Worm (Caenorhabditis elegans) whole organism, L1 larva: ENCODE data around the gene T05G5.5.

Experiments used
- C04F5.9 ChIP-seq: sonication (generic microtip); optimal IDR thresholded peaks from 2 replicates; lab custom pipeline; 2016; ENCODE audit warnings: missing genetic modification characterization, missing compliant biosample characterization
- C16A3.4 ChIP-seq: fragments of 150-350 bp; optimal IDR thresholded peaks from 2 replicates; lab custom pipeline; 2014; ENCODE audit warnings: missing biosample characterization, missing genetic modification characterization
- C34B4.2 ChIP-seq: sonication (generic microtip); optimal IDR thresholded peaks from 2 replicates; lab custom pipeline; 2017; ENCODE audit warnings: mild to moderate bottlenecking, missing genetic modification characterization, missing compliant biosample characterization
- F16B12.6 ChIP-seq: fragments of 150-350 bp; optimal IDR thresholded peaks from 2 replicates; lab custom pipeline; 2014; ENCODE audit warnings: missing biosample characterization, missing genetic modification characterization
- alr-1 ChIP-seq: fragments of 200-800 bp; sonication (Bioruptor generic); optimal IDR thresholded peaks from 2 replicates; lab custom pipeline; 2018; ENCODE audit warnings: borderline replicate concordance, mild to moderate bottlenecking, missing genetic modification characterization, missing compliant biosample characterization
- aly-2 ChIP-seq: fragments of 150-350 bp; optimal IDR thresholded peaks from 2 replicates; lab custom pipeline; 2014; ENCODE audit warnings: missing biosample characterization, missing genetic modification characterization
- ceh-90 ChIP-seq: sonication (generic microtip); optimal IDR thresholded peaks from 2 replicates; lab custom pipeline; 2016; ENCODE audit warnings: missing genetic modification characterization, missing compliant biosample characterization
- ces-1 ChIP-seq: fragments of 150-350 bp; optimal IDR thresholded peaks from 2 replicates; lab custom pipeline; 2014; ENCODE audit warnings: missing biosample characterization, missing genetic modification reagents, missing genetic modification characterization
- egl-13 ChIP-seq: sonication (generic microtip); optimal IDR thresholded peaks from 2 replicates; lab custom pipeline; 2016; ENCODE audit warnings: missing genotype, missing genetic modification reagents, missing genetic modification characterization, missing compliant biosample characterization
- elt-2 ChIP-seq: sonication (generic microtip); optimal IDR thresholded peaks from 2 replicates; lab custom pipeline; 2016; ENCODE audit warnings: missing genetic modification characterization, mild to moderate bottlenecking, inconsistent platforms, missing compliant biosample characterization, missing genetic modification reagents
- elt-3 ChIP-seq, 6 experiments: fragments of 150-350 bp in 1 of 6; sonication (generic microtip); optimal IDR thresholded peaks; 2 replicates each; lab custom pipeline; 2017 to 2018; ENCODE audit warnings: missing biosample characterization in 6 of 6, missing genetic modification characterization in 6 of 6, inconsistent platforms in 1 of 6
- ets-5 ChIP-seq: fragments of 200-800 bp; sonication (Bioruptor generic); IDR thresholded peaks from 2 replicates; pipeline ENCODE4 v1.3.6; 2022; ENCODE audit warnings: missing genetic modification characterization, missing compliant biosample characterization
- fos-1 ChIP-seq: fragments of 150-350 bp; optimal IDR thresholded peaks from 2 replicates; lab custom pipeline; 2014; ENCODE audit warnings: missing biosample characterization, missing genetic modification characterization
- hpl-2 ChIP-seq: fragments of 150-350 bp; optimal IDR thresholded peaks from 2 replicates; lab custom pipeline; 2014; ENCODE audit warnings: missing biosample characterization, missing genetic modification reagents, missing genetic modification characterization
- irx-1 ChIP-seq: sonication (generic microtip); optimal IDR thresholded peaks from 2 replicates; lab custom pipeline; 2016; ENCODE audit warnings: missing genetic modification characterization, missing compliant biosample characterization
- isw-1 ChIP-seq: fragments of 200-800 bp; sonication (Bioruptor generic); IDR thresholded peaks from 2 replicates; pipeline ENCODE4 v1.3.6; 2022; ENCODE audit warnings: missing genetic modification characterization, missing compliant biosample characterization
- lin-14 ChIP-seq: fragments of 200-800 bp; sonication (Bioruptor generic); optimal IDR thresholded peaks from 2 replicates; lab custom pipeline; 2018; ENCODE audit warnings: mild to moderate bottlenecking, missing genetic modification characterization, moderate library complexity, missing compliant biosample characterization
- lin-15B ChIP-seq: fragments of 150-350 bp; sonication (generic microtip); optimal IDR thresholded peaks from 3 replicates; lab custom pipeline; 2014; ENCODE audit warnings: missing biosample characterization, missing genetic modification characterization
- lin-35 ChIP-seq, 2 experiments: fragments of 150-350 bp; optimal IDR thresholded peaks; 2 replicates each; lab custom pipeline; 2014; ENCODE audit warnings: missing biosample characterization in 2 of 2, missing genetic modification characterization in 2 of 2, missing genetic modification reagents in 2 of 2
- lin-39 ChIP-seq: fragments of 150-350 bp; optimal IDR thresholded peaks from 2 replicates; lab custom pipeline; 2014; ENCODE audit warnings: missing biosample characterization, missing genetic modification reagents, missing genetic modification characterization
- lir-3 ChIP-seq: sonication (generic microtip); optimal IDR thresholded peaks from 2 replicates; lab custom pipeline; 2016; ENCODE audit warnings: mild to moderate bottlenecking, missing genetic modification characterization, moderate library complexity, missing compliant biosample characterization; ENCODE audit not compliant: poor library complexity
- mef-2 ChIP-seq: fragments of 150-350 bp; optimal IDR thresholded peaks from 2 replicates; lab custom pipeline; 2014; ENCODE audit warnings: missing biosample characterization, missing genetic modification characterization
- nhr-20 ChIP-seq: sonication (generic microtip); optimal IDR thresholded peaks from 2 replicates; lab custom pipeline; 2016; ENCODE audit warnings: mild to moderate bottlenecking, missing genetic modification characterization, missing compliant biosample characterization
- nhr-28 ChIP-seq: fragments of 150-350 bp; optimal IDR thresholded peaks from 2 replicates; lab custom pipeline; 2014; ENCODE audit warnings: missing biosample characterization, missing genetic modification characterization
- nhr-47 ChIP-seq: sonication (generic microtip); optimal IDR thresholded peaks from 2 replicates; lab custom pipeline; 2016; ENCODE audit warnings: mild to moderate bottlenecking, missing genetic modification characterization, moderate library complexity, missing compliant biosample characterization
- nhr-71 ChIP-seq: sonication (generic microtip); optimal IDR thresholded peaks from 2 replicates; lab custom pipeline; 2016; ENCODE audit warnings: mild to moderate bottlenecking, missing genetic modification characterization, moderate library complexity, missing compliant biosample characterization
- nhr-85 ChIP-seq: sonication (generic microtip); peaks from one replicate; lab custom pipeline; 2016; ENCODE audit warnings: missing genetic modification characterization, inconsistent platforms, missing compliant biosample characterization
- pax-3 ChIP-seq: fragments of 200-800 bp; sonication (Bioruptor generic); optimal IDR thresholded peaks from 2 replicates; lab custom pipeline; 2018; ENCODE audit warnings: mild to moderate bottlenecking, missing genetic modification characterization, moderate library complexity, missing compliant biosample characterization
- pqm-1 ChIP-seq: sonication (generic microtip); optimal IDR thresholded peaks from 3 replicates; lab custom pipeline; 2017; ENCODE audit warnings: missing biosample characterization, missing genetic modification characterization
- rnt-1 ChIP-seq: sonication (generic microtip); optimal IDR thresholded peaks from 2 replicates; lab custom pipeline; 2016; ENCODE audit warnings: mild to moderate bottlenecking, missing genetic modification characterization, moderate library complexity, missing compliant biosample characterization
- snpc-4 ChIP-seq: fragments of 150-350 bp; optimal IDR thresholded peaks from 2 replicates; lab custom pipeline; 2014; ENCODE audit warnings: missing biosample characterization, missing genetic modification characterization
- snu-23 ChIP-seq: sonication (generic microtip); optimal IDR thresholded peaks from 2 replicates; lab custom pipeline; 2016; ENCODE audit warnings: missing genetic modification characterization, missing compliant biosample characterization
- sox-4 ChIP-seq: sonication (generic microtip); optimal IDR thresholded peaks from 2 replicates; lab custom pipeline; 2016; ENCODE audit warnings: missing genetic modification characterization, missing compliant biosample characterization
- sup-37 ChIP-seq: fragments of 200-800 bp; sonication (Bioruptor generic); optimal IDR thresholded peaks from 2 replicates; lab custom pipeline; 2018; ENCODE audit warnings: mild to moderate bottlenecking, missing genetic modification characterization, missing compliant biosample characterization
- unc-62 ChIP-seq: fragments of 150-350 bp; optimal IDR thresholded peaks from 2 replicates; lab custom pipeline; 2014; ENCODE audit warnings: missing biosample characterization, missing genetic modification reagents, missing genetic modification characterization
- unc-86 ChIP-seq: sonication (generic microtip); optimal IDR thresholded peaks from 2 replicates; lab custom pipeline; 2016; ENCODE audit warnings: missing genetic modification characterization, missing compliant biosample characterization
- xbp-1 ChIP-seq: sonication (generic microtip); optimal IDR thresholded peaks from 2 replicates; lab custom pipeline; 2016; ENCODE audit warnings: missing genetic modification characterization, missing compliant biosample characterization
- ztf-11 ChIP-seq, 2 experiments: sonication (generic microtip); optimal IDR thresholded peaks; 2 replicates each; lab custom pipeline; 2016 to 2017; ENCODE audit warnings: missing genetic modification characterization in 2 of 2, missing biosample characterization in 1 of 2, missing compliant biosample characterization in 1 of 2

The T05G5.5 gene

DNA sequence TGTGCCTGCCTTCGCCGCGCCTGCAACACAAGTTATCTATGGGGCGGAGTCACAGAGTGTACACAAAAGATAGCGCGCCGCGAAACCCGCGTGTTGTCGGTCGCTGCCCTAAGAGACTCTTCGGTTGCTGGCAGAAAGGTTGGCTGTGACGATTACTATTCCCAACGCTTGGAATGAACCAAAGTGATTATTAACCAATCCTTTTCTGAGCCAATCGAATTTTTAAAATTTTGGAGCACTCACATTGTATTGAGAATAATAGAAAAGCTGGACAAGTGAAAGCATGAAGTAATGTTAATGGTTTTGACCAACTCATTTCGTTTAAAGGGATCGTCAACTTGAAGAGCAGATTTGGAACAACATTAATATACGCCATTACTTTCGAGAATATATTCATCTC, 34.0 kb downstream of the T05G5.5 start (continued):
- TF ChIP-seq nhr-20 (tag; lab: Kevin White, UChicago) (peak; percentile 80), xbp-1 (tag; lab: Kevin White, UChicago) (peak; percentile 58), C04F5.9 (tag; lab: Kevin White, UChicago) (peak; percentile 43), egl-13 (tag; lab: Kevin White, UChicago) (peak; percentile 20), lin-39 (peak; percentile 56), C16A3.4 (tag; lab: Kevin White, UChicago) (no peak), elt-3 (tag; optimal IDR thresholded peaks at IDR 0.05; lab: Kevin White, UChicago) (peak in 4 of 6 experiments; percentile 3 to 14 (median 8)), snpc-4 (tag; lab: Kevin White, UChicago) (peak; percentile 99), hpl-2 (GFP tag; lab: Kevin White, UChicago) (peak; percentile 34), fos-1 (peak; percentile 44), unc-62 (GFP tag; lab: Kevin White, UChicago) (no peak), ces-1 (GFP tag; lab: Kevin White, UChicago) (no peak), alr-1 (tag; lab: Kevin White, UChicago) (no peak), sox-4 (no peak), isw-1 (no peak), unc-86 (tag; lab: Kevin White, UChicago) (peak; percentile 32), lin-15B (peak; percentile 35), ztf-11 (tag; optimal IDR thresholded peaks at IDR 0.05; lab: Kevin White, UChicago) (peak in 1 of 2 experiments; percentile 37), nhr-28 (tag; lab: Kevin White, UChicago) (no peak), C34B4.2 (no peak), lin-35 (GFP tag; optimal IDR thresholded peaks at IDR 0.05; lab: Kevin White, UChicago) (peak in 1 of 2 experiments; percentile 69), mef-2 (tag; lab: Kevin White, UChicago) (no peak), sup-37 (GFP tag; lab: Kevin White, UChicago) (peak; percentile 55), ceh-90 (tag; lab: Kevin White, UChicago) (peak; percentile 20), nhr-85 (tag; lab: Kevin White, UChicago) (peak; percentile 88), F16B12.6 (tag; lab: Kevin White, UChicago) (peak; percentile 18), rnt-1 (peak; percentile 90), lin-14 (GFP tag; lab: Kevin White, UChicago) (peak; percentile 64), irx-1 (tag; lab: Kevin White, UChicago) (peak; percentile 71), nhr-47 (tag; lab: Kevin White, UChicago) (peak; percentile 84), snu-23 (GFP tag; lab: Kevin White, UChicago) (peak; percentile 81), pax-3 (tag; lab: Kevin White, UChicago) (peak; percentile 50), aly-2 (tag; lab: Kevin White, UChicago) (peak; percentile 77), lir-3 (tag; lab: Kevin White, UChicago) (peak; percentile 31)
- TF ChIP-seq, all 84 proteins: peak for 46

DNA sequence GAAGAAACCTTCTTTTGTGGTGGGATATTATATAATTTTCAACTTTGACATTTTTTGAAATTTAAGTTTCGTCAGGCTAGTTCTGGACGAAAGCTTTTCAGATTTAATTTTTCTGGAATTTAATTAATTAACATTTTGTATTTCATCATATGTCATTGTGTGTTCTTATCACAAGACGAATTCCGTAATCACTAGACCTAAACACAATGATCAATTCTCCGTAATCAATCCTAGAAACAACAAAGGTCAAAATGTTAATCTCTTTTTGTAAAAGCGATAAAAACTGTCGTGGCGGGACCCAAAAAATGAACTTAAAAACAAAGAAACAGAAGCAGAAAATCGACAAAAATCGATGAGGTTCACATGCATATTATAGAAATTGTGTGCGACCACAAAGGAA, 36.5 kb downstream of the T05G5.5 start:
- TF ChIP-seq nhr-71 (tag; lab: Kevin White, UChicago), result peak; percentile 29
- TF ChIP-seq elt-2 (tag; lab: Kevin White, UChicago), result peak; percentile 50
- TF ChIP-seq pqm-1 (tag; lab: Kevin White, UChicago), result no peak

ce11 chrIII:9713862-9714261, 37.4 kb downstream of the T05G5.5 start, which contains the start of gene ncx-6:
ncx-6 (minus strand) TSS chrIII:9713949.
- TF ChIP-seq ets-5 (GFP tag; lab: Robert Waterston, UW) (no peak), elt-2 (tag; lab: Kevin White, UChicago) (peak; percentile 34)
